Fruit fly (Drosophila melanogaster): ENCODE data around the gene CG43169.

The CG43169 gene

DNA sequence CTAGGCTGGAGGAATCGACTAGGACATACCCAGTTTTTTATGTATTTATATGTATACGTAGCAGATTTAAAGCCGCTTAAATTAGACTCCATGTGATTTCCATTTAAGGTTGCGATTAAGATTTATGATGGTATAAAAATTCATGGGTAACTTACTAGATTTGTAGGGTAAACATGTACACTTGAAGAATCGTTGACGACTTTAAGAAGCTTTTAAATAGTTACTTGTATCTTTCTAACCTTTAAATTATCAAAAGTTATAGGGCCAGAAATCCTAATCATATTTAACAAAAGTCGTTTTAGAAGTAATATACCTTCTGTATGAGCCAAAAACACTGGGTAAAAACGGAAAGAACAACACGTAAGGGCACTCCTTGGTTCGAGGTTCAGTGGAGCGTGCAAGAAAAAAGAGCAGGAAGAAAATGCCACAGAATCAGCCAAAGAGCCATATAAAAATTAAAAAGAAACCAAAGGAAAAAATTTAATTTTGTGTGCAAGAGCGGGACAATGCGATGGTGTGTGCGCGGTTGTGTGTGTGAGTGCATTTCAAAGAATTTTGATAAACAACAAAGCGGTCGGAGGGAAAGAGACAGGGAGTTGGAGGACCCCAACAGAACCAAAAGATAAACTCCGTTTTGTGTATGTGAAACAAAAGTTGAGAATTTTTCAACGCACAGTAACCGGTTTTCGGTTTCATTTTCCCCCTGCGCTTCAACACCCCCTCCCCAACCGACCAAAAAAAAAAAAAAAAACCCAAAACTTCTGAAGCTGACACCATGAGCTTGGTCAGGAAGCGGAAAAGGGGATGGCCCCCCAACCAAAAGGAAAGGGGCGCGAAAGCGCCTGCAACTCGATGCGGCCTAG, 48.6 kb downstream of the CG43169 start (continued):
- peak; percentile 74 for TF ChIP-seq cyc (GFP tag; optimal IDR thresholded peaks at IDR 0.05)
- TF ChIP-seq Smox (GFP tag; optimal IDR thresholded peaks at IDR 0.05), result peak; percentile 70
- peak; percentile 66 for TF ChIP-seq net (GFP tag; optimal IDR thresholded peaks at IDR 0.05)
- TF ChIP-seq CG10631 (GFP tag; optimal IDR thresholded peaks at IDR 0.05), result peak; percentile 74
- TF ChIP-seq CG6808 (GFP tag; optimal IDR thresholded peaks at IDR 0.05), result peak; percentile 71
- TF ChIP-seq CG32006 (GFP tag; optimal IDR thresholded peaks at IDR 0.05), result peak; percentile 79
- TF ChIP-seq Eip75B (GFP tag; optimal IDR thresholded peaks at IDR 0.05), result peak; percentile 75
- TF ChIP-seq Hr38 (GFP tag; optimal IDR thresholded peaks at IDR 0.05), result no peak
- TF ChIP-seq acj6 (GFP tag; optimal IDR thresholded peaks at IDR 0.05), result peak; percentile 64
- peak; percentile 62 for TF ChIP-seq CG6854 (GFP tag; optimal IDR thresholded peaks at IDR 0.05)
- TF ChIP-seq dac (GFP tag; optimal IDR thresholded peaks at IDR 0.05), result peak; percentile 0
- TF ChIP-seq CG7368 (GFP tag; optimal IDR thresholded peaks at IDR 0.05), result peak; percentile 4
- TF ChIP-seq CG3032 (tag; optimal IDR thresholded peaks at IDR 0.05), result peak; percentile 60
- peak; percentile 92 for TF ChIP-seq svp (GFP tag)
- peak; percentile 25 for TF ChIP-seq CG8632 (GFP tag; optimal IDR thresholded peaks at IDR 0.05)
- TF ChIP-seq eg (GFP tag; IDR thresholded peaks at IDR 0.05), result no peak
- peak; percentile 40 for TF ChIP-seq vri (GFP tag; optimal IDR thresholded peaks at IDR 0.05)
- no peak for TF ChIP-seq Lpt (GFP tag; optimal IDR thresholded peaks at IDR 0.05)
- peak; percentile 76 for TF ChIP-seq Met (GFP tag; optimal IDR thresholded peaks at IDR 0.05)
- TF ChIP-seq Ets21C (GFP tag; optimal IDR thresholded peaks at IDR 0.05), result peak; percentile 57

DNA sequence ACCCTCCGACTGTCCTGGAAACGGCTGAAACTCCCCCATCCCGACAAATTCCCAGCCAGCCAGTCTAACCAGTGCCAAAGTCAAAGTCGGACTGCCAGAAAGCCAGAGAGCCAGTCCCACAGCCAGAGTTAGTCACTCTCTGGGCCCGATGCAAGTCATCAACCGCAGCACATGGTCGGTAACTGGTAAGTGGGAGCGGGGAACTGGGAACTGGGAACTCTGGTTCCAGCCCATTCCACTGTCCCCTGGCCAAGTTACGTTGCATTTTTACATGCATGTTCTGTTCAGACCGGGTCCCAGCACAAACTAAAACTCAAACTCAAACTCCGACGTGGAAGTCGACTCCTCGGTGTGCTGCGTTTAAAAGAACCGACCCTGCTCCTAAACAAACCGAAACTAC, 49.3 kb downstream of the CG43169 start:
- TF ChIP-seq ss (GFP tag; optimal IDR thresholded peaks at IDR 0.05) (peak in 1 of 2 experiments; percentile 58), CG31627 (GFP tag; optimal IDR thresholded peaks at IDR 0.05) (no peak), eg (GFP tag; IDR thresholded peaks at IDR 0.05) (peak; percentile 17; the same call in 1 of the 3 replicates), fkh (GFP tag; optimal IDR thresholded peaks at IDR 0.05) (no peak), achi (GFP tag; optimal IDR thresholded peaks at IDR 0.05) (no peak)
